Fruit fly (Drosophila melanogaster) whole organism, embryonic: ENCODE data around the gene CG43998.

Source experiments
- Abd-B ChIP-seq: fragments of 200-800 bp; sonication (Bioruptor generic); optimal IDR thresholded peaks from 2 replicates; lab custom pipeline; 2018; ENCODE audit warnings: missing biosample characterization, mild to moderate bottlenecking, missing genetic modification characterization, moderate library complexity
- Aef1 ChIP-seq: fragments of 200-800 bp; sonication (Bioruptor generic); IDR thresholded peaks from 3 replicates; pipeline ENCODE4 v1.3.6; 2022; ENCODE audit warnings: missing biosample characterization, missing genetic modification characterization
- Asciz ChIP-seq: fragments of 200-800 bp; sonication (Bioruptor generic); optimal IDR thresholded peaks from 2 replicates; lab custom pipeline; 2017; ENCODE audit warnings: missing biosample characterization, mild to moderate bottlenecking, missing genetic modification characterization, missing genetic modification reagents
- Atf-2 ChIP-seq: fragments of 200-800 bp; sonication (Bioruptor generic); optimal IDR thresholded peaks from 2 replicates; lab custom pipeline; 2016; ENCODE audit warnings: missing biosample characterization, missing genetic modification characterization
- BtbVII ChIP-seq: fragments of 200-800 bp; sonication (Bioruptor generic); optimal IDR thresholded peaks from 3 replicates; lab custom pipeline; 2017; ENCODE audit warnings: missing biosample characterization, mild to moderate bottlenecking, missing genetic modification characterization
- C15 ChIP-seq: fragments of 200-800 bp; sonication (Bioruptor generic); IDR thresholded peaks from 3 replicates; pipeline ENCODE4 v1.3.6; 2022; ENCODE audit warnings: missing biosample characterization, missing genetic modification characterization
- CG10209 ChIP-seq: fragments of 200-800 bp; sonication (Bioruptor generic); optimal IDR thresholded peaks from 3 replicates; lab custom pipeline; 2017; ENCODE audit warnings: missing biosample characterization, mild to moderate bottlenecking, missing genetic modification characterization, missing genetic modification reagents
- CG10274 ChIP-seq: fragments of 200-800 bp; sonication (Bioruptor generic); optimal IDR thresholded peaks from 3 replicates; lab custom pipeline; 2017; ENCODE audit warnings: missing biosample characterization, mild to moderate bottlenecking, missing genetic modification characterization
- CG11560 ChIP-seq: fragments of 200-800 bp; sonication (Bioruptor generic); IDR thresholded peaks from 3 replicates; pipeline ENCODE4 v1.3.6; 2022; ENCODE audit warnings: missing biosample characterization, missing genetic modification characterization
- CG11696 ChIP-seq: fragments of 200-800 bp; sonication (Bioruptor generic); IDR thresholded peaks from 2 replicates; pipeline ENCODE4 v1.3.6; 2022; ENCODE audit warnings: missing biosample characterization, missing genetic modification characterization
- CG14014 ChIP-seq: fragments of 200-800 bp; sonication (Bioruptor generic); IDR thresholded peaks from 2 replicates; pipeline ENCODE4 v1.3.6; 2022; ENCODE audit warnings: missing biosample characterization, missing genetic modification characterization
- CG17186 ChIP-seq: fragments of 200-800 bp; sonication (Bioruptor generic); optimal IDR thresholded peaks from 3 replicates; lab custom pipeline; 2017; ENCODE audit warnings: missing biosample characterization, missing genetic modification reagents, missing genetic modification characterization
- CG17385 ChIP-seq: fragments of 200-800 bp; sonication (Bioruptor generic); optimal IDR thresholded peaks from 3 replicates; lab custom pipeline; 2018; ENCODE audit warnings: missing biosample characterization, mild to moderate bottlenecking, missing genetic modification characterization
- CG1792 ChIP-seq: fragments of 200-800 bp; sonication (Bioruptor generic); optimal IDR thresholded peaks from 2 replicates; lab custom pipeline; 2016; ENCODE audit warnings: missing biosample characterization, missing genetic modification characterization
- CG18764 ChIP-seq: fragments of 200-800 bp; sonication (Bioruptor generic); optimal IDR thresholded peaks from 3 replicates; lab custom pipeline; 2016; ENCODE audit warnings: missing biosample characterization, missing genetic modification characterization
- CG31388 ChIP-seq: fragments of 200-800 bp; sonication (Bioruptor generic); optimal IDR thresholded peaks from 2 replicates; lab custom pipeline; 2016; ENCODE audit warnings: missing biosample characterization, missing genetic modification characterization
- CG4404 ChIP-seq: fragments of 200-800 bp; sonication (Bioruptor generic); IDR thresholded peaks from 2 replicates; pipeline ENCODE4 v1.3.6; 2022; ENCODE audit warnings: missing biosample characterization, missing genetic modification characterization
- CG4854 ChIP-seq: fragments of 200-800 bp; sonication (Bioruptor generic); optimal IDR thresholded peaks from 2 replicates; lab custom pipeline; 2016; ENCODE audit warnings: missing biosample characterization, missing genetic modification characterization, inconsistent platforms
- CG5180 ChIP-seq: fragments of 200-800 bp; sonication (Bioruptor generic); optimal IDR thresholded peaks from 3 replicates; lab custom pipeline; 2017; ENCODE audit warnings: missing biosample characterization, missing genetic modification characterization, mild to moderate bottlenecking, moderate library complexity, missing genetic modification reagents
- CG6654 ChIP-seq: fragments of 200-800 bp; sonication (Bioruptor generic); optimal IDR thresholded peaks from 2 replicates; lab custom pipeline; 2017; ENCODE audit warnings: missing biosample characterization, mild to moderate bottlenecking, missing genetic modification characterization
- CG7271 ChIP-seq: fragments of 200-800 bp; sonication (Bioruptor generic); optimal IDR thresholded peaks from 2 replicates; lab custom pipeline; 2018; ENCODE audit warnings: missing biosample characterization, mild to moderate bottlenecking, missing genetic modification characterization, moderate library complexity
- CG7372 ChIP-seq: fragments of 200-800 bp; sonication (Bioruptor generic); IDR thresholded peaks from 2 replicates; pipeline ENCODE4 v1.3.6; 2022; ENCODE audit warnings: missing biosample characterization, missing genetic modification characterization
- CTCF ChIP-seq: fragments of 200-800 bp; sonication (Bioruptor generic); optimal IDR thresholded peaks from 2 replicates; lab custom pipeline; 2017; ENCODE audit warnings: missing biosample characterization, mild to moderate bottlenecking, missing genetic modification characterization, moderate library complexity
- D19B ChIP-seq: fragments of 200-800 bp; sonication (Bioruptor generic); optimal IDR thresholded peaks from 2 replicates; lab custom pipeline; 2017; ENCODE audit warnings: missing biosample characterization, mild to moderate bottlenecking, missing genetic modification characterization
- Drgx ChIP-seq: fragments of 200-800 bp; sonication (Bioruptor generic); IDR thresholded peaks from 2 replicates; pipeline ENCODE4 v1.3.6; 2022; ENCODE audit warnings: missing biosample characterization, missing genetic modification characterization
- HLH4C ChIP-seq: fragments of 200-800 bp; sonication (Bioruptor generic); IDR thresholded peaks from 3 replicates; pipeline ENCODE4 v1.3.6; 2022; ENCODE audit warnings: missing biosample characterization, missing genetic modification characterization; ENCODE audit not compliant: partially characterized antibody
- Hmx ChIP-seq: fragments of 200-800 bp; sonication (Bioruptor generic); optimal IDR thresholded peaks from 2 replicates; lab custom pipeline; 2016; ENCODE audit warnings: missing biosample characterization, missing genetic modification characterization
- Hr51 ChIP-seq, 2 experiments: fragments of 200-800 bp; sonication (Bioruptor generic); optimal IDR thresholded peaks; 2 replicates in 1 of 2; 3 replicates in 1 of 2; lab custom pipeline; 2016 to 2018; ENCODE audit warnings: missing biosample characterization in 2 of 2, missing genetic modification characterization in 2 of 2, mild to moderate bottlenecking in 1 of 2, moderate library complexity in 1 of 2
- Lhr ChIP-seq: fragments of 200-800 bp; sonication (Bioruptor generic); optimal IDR thresholded peaks from 3 replicates; lab custom pipeline; 2017; ENCODE audit warnings: mild to moderate bottlenecking, missing biosample characterization, missing genetic modification reagents, missing genetic modification characterization
- PHDP ChIP-seq: fragments of 200-800 bp; sonication (Bioruptor generic); optimal IDR thresholded peaks from 3 replicates; lab custom pipeline; 2018; ENCODE audit warnings: missing biosample characterization, mild to moderate bottlenecking, missing genetic modification characterization, moderate library complexity
- Six4 ChIP-seq: fragments of 200-800 bp; sonication (Bioruptor generic); optimal IDR thresholded peaks from 2 replicates; lab custom pipeline; 2016; ENCODE audit warnings: missing biosample characterization, missing genetic modification characterization
- TFAM ChIP-seq: fragments of 200-800 bp; sonication (Bioruptor generic); optimal IDR thresholded peaks from 2 replicates; lab custom pipeline; 2017; ENCODE audit warnings: missing biosample characterization, missing genetic modification characterization, inconsistent platforms
- aop ChIP-seq: fragments of 200-800 bp; sonication (Bioruptor generic); IDR thresholded peaks from 2 replicates; pipeline ENCODE4 v1.3.6; 2022; ENCODE audit warnings: missing biosample characterization, missing genetic modification characterization
- bcd ChIP-seq: fragments of 200-800 bp; sonication (Bioruptor generic); optimal IDR thresholded peaks from 2 replicates; lab custom pipeline; 2017; ENCODE audit warnings: missing biosample characterization, mild to moderate bottlenecking, missing genetic modification characterization
- chn ChIP-seq: fragments of 200-800 bp; sonication (Bioruptor generic); optimal IDR thresholded peaks from 2 replicates; lab custom pipeline; 2016; ENCODE audit warnings: missing biosample characterization, missing genetic modification characterization
- corto ChIP-seq: fragments of 200-800 bp; sonication (Bioruptor generic); optimal IDR thresholded peaks from 2 replicates; lab custom pipeline; 2016; ENCODE audit warnings: missing biosample characterization, mild to moderate bottlenecking, missing genetic modification characterization, moderate library complexity
- dati ChIP-seq: fragments of 200-800 bp; sonication (Bioruptor generic); IDR thresholded peaks from 2 replicates; pipeline ENCODE4 v1.3.6; 2022; ENCODE audit warnings: missing biosample characterization, missing genetic modification characterization
- dm ChIP-seq: fragments of 200-800 bp; sonication (Bioruptor generic); optimal IDR thresholded peaks from 3 replicates; lab custom pipeline; 2016; ENCODE audit warnings: missing biosample characterization, missing genetic modification characterization
- gt ChIP-seq: fragments of 200-800 bp; sonication (Bioruptor generic); IDR thresholded peaks from 2 replicates; pipeline ENCODE4 v1.3.6; 2022; ENCODE audit warnings: missing biosample characterization, missing genetic modification characterization
- her ChIP-seq: fragments of 200-800 bp; sonication (Bioruptor generic); optimal IDR thresholded peaks from 2 replicates; lab custom pipeline; 2016; ENCODE audit warnings: missing biosample characterization, missing genetic modification characterization
- lov ChIP-seq, 2 experiments: fragments of 200-800 bp in 1 of 2; fragments of >200 bp in 1 of 2; sonication (Bioruptor generic) in 1 of 2; IDR thresholded peaks in 1 of 2; optimal IDR thresholded peaks in 1 of 2; 2 replicates in 1 of 2; 3 replicates in 1 of 2; pipeline versions ENCODE4 v1.3.6 to Lab custom; 2017 to 2022; ENCODE audit warnings: missing biosample characterization in 1 of 2, missing genetic modification characterization in 1 of 2
- peb ChIP-seq: fragments of 200-800 bp; sonication (Bioruptor generic); IDR thresholded peaks from 2 replicates; pipeline ENCODE4 v1.3.6; 2022; ENCODE audit warnings: missing biosample characterization, missing genetic modification characterization
- row ChIP-seq: fragments of 200-800 bp; sonication (Bioruptor generic); IDR thresholded peaks from 3 replicates; pipeline ENCODE4 v1.3.6; 2022; ENCODE audit warnings: missing biosample characterization, missing genetic modification characterization
- sd ChIP-seq: fragments of 200-800 bp; sonication (Bioruptor generic); optimal IDR thresholded peaks from 3 replicates; lab custom pipeline; 2018; ENCODE audit warnings: missing biosample characterization, mild to moderate bottlenecking, missing genetic modification characterization, moderate library complexity
- sens-2 ChIP-seq: fragments of 200-800 bp; sonication (Bioruptor generic); IDR thresholded peaks from 2 replicates; pipeline ENCODE4 v1.3.6; 2022; ENCODE audit warnings: missing biosample characterization, missing genetic modification characterization
- seq ChIP-seq: fragments of 200-800 bp; sonication (Bioruptor generic); IDR thresholded peaks from 2 replicates; pipeline ENCODE4 v1.3.6; 2022; ENCODE audit warnings: missing biosample characterization, missing genetic modification characterization
- sna ChIP-seq: fragments of 200-800 bp; sonication (Bioruptor generic); IDR thresholded peaks from 2 replicates; pipeline ENCODE4 v1.3.6; 2022; ENCODE audit warnings: missing biosample characterization, missing genetic modification characterization; ENCODE audit not compliant: partially characterized antibody
- sob ChIP-seq: fragments of 200-800 bp; sonication (Bioruptor generic); IDR thresholded peaks from 2 replicates; pipeline ENCODE4 v1.3.6; 2022; ENCODE audit warnings: missing biosample characterization, missing genetic modification characterization
- sug ChIP-seq: fragments of 200-800 bp; optimal IDR thresholded peaks from 2 replicates; lab custom pipeline; 2019; ENCODE audit warnings: missing biosample characterization, mild to moderate bottlenecking, missing genetic modification characterization, moderate library complexity
- wor ChIP-seq: fragments of 200-800 bp; sonication (Bioruptor generic); IDR thresholded peaks from 2 replicates; pipeline ENCODE4 v1.3.6; 2022; ENCODE audit warnings: missing biosample characterization, missing genetic modification characterization
- zen2 ChIP-seq: fragments of 200-800 bp; sonication (Bioruptor generic); IDR thresholded peaks from 3 replicates; pipeline ENCODE4 v1.3.6; 2022; ENCODE audit warnings: missing biosample characterization, missing genetic modification characterization; ENCODE audit not compliant: partially characterized antibody

Gene CG43998

DNA sequence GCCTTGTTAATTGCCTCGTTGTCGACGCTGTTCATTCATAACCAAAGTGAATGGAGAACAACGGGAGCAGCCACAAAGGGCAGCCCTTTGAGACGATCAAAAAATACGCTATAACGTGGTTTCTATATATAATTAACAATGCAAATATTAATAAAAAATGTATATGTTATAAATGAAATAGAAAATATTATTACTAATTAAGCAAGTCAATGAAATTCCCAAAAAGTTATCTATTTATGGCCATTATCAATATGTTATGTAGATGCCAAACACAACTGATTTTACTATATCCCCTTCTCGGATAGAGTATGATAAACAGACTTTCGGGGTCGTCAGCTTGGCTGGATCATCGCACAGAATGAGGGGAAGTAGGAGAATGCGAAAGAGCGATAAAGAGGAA, 40.6 kb upstream of the CG43998 start (continued):
- peak; percentile 17; the same call in 1 of the 2 replicates for TF ChIP-seq sens-2 (GFP tag; lab: Robert Waterston, UW)
- no peak for TF ChIP-seq aop (GFP tag; lab: Robert Waterston, UW)
- TF ChIP-seq CG10274 (GFP tag; lab: Kevin White, UChicago): no peak
- no peak for TF ChIP-seq sna (GFP tag; lab: Robert Waterston, UW)
- TF ChIP-seq seq: no peak
- TF ChIP-seq Drgx (GFP tag; lab: Robert Waterston, UW): 0 out of 2 replicates have a peak, but pooled peaks have one; percentile 11
- TF ChIP-seq CG7271: no peak
- 0 out of 2 replicates have a peak, but pooled peaks have one; percentile 19 for TF ChIP-seq dati
- peak; percentile 19 for TF ChIP-seq CG5180
- TF ChIP-seq CG6654 (GFP tag; lab: Kevin White, UChicago): no peak
- no peak for TF ChIP-seq CG4404 (GFP tag; lab: Robert Waterston, UW)
- TF ChIP-seq D19B (GFP tag; lab: Kevin White, UChicago): no peak
- no peak for TF ChIP-seq dm (GFP tag; lab: Kevin White, UChicago)
- TF ChIP-seq CG4854 (GFP tag; lab: Kevin White, UChicago): no peak
- no peak for TF ChIP-seq Six4 (GFP tag; lab: Kevin White, UChicago)
- no peak for TF ChIP-seq CG18764 (GFP tag; lab: Kevin White, UChicago)
- TF ChIP-seq C15 (GFP tag; lab: Robert Waterston, UW): 0 out of 3 replicates have a peak, but pooled peaks have one; percentile 32
- TF ChIP-seq her (GFP tag; lab: Kevin White, UChicago): no peak
- TF ChIP-seq sug: peak; percentile 51
- peak; percentile 33 for TF ChIP-seq Abd-B (GFP tag; lab: Kevin White, UChicago)
- peak; percentile 36 for TF ChIP-seq sd
- TF ChIP-seq HLH4C (GFP tag; lab: Robert Waterston, UW): no peak
- no peak for TF ChIP-seq CG7372 (GFP tag; lab: Robert Waterston, UW)
- no peak for TF ChIP-seq Atf-2 (GFP tag; lab: Kevin White, UChicago)
- no peak for TF ChIP-seq CG10209
- peak; percentile 30; the same call in 1 of the 2 replicates for TF ChIP-seq CG14014
- TF ChIP-seq CG11560 (tag; lab: Robert Waterston, UW): no peak
- TF ChIP-seq PHDP (tag; lab: Kevin White, UChicago): peak; percentile 67
- TF ChIP-seq Lhr: no peak
- peak; percentile 76 for TF ChIP-seq row (GFP tag; lab: Robert Waterston, UW)
- TF ChIP-seq CG31388: no peak
- peak; percentile 36 for TF ChIP-seq BtbVII (GFP tag; lab: Kevin White, UChicago)
- TF ChIP-seq CTCF (GFP tag; lab: Kevin White, UChicago): no peak
- TF ChIP-seq peb (GFP tag; lab: Robert Waterston, UW): no peak
- TF ChIP-seq sob: 0 out of 2 replicates have a peak, but pooled peaks have one; percentile 32
- TF ChIP-seq chn (GFP tag; lab: Kevin White, UChicago): no peak
- no peak for TF ChIP-seq corto
- no peak for TF ChIP-seq lov (optimal IDR thresholded peaks at IDR 0.05; lab: Kevin White, UChicago)
- no peak for TF ChIP-seq lov (GFP tag; IDR thresholded peaks at IDR 0.05; lab: Robert Waterston, UW)
- peak; percentile 43; the same call in 2 of the 3 replicates for TF ChIP-seq Aef1 (GFP tag; lab: Robert Waterston, UW)
- no peak for TF ChIP-seq CG11696 (GFP tag; lab: Robert Waterston, UW)
- no peak for TF ChIP-seq zen2 (GFP tag; lab: Robert Waterston, UW)
- TF ChIP-seq bcd (GFP tag; lab: Kevin White, UChicago): no peak
- TF ChIP-seq TFAM (GFP tag; lab: Kevin White, UChicago): no peak
- peak; percentile 40 for TF ChIP-seq CG17385 (GFP tag; lab: Kevin White, UChicago)
- peak in 1 of 2 experiments; percentile 71 for TF ChIP-seq Hr51 (GFP tag; optimal IDR thresholded peaks at IDR 0.05; lab: Kevin White, UChicago)
- TF ChIP-seq Asciz (GFP tag; lab: Kevin White, UChicago): no peak
- no peak for TF ChIP-seq CG1792 (GFP tag; lab: Kevin White, UChicago)
- TF ChIP-seq gt (GFP tag; lab: Robert Waterston, UW): no peak
- peak; percentile 26; the same call in 1 of the 2 replicates for TF ChIP-seq wor (GFP tag; lab: Robert Waterston, UW)
- no peak for TF ChIP-seq CG17186 (GFP tag; lab: Kevin White, UChicago)
- TF ChIP-seq Hmx (GFP tag; lab: Kevin White, UChicago): no peak
